Fruit fly (Drosophila melanogaster) Kc167 (cell line): ENCODE results near the gene CG32373.

Source experiments
- Myc ChIP-seq: fragments of >200 bp; optimal IDR thresholded peaks from 2 replicates; lab custom pipeline; 2017; ENCODE audit warnings: missing external identifiers
- Sin3A ChIP-seq: fragments of >200 bp; optimal IDR thresholded peaks from 2 replicates; lab custom pipeline; 2018; ENCODE audit warnings: missing external identifiers
- h ChIP-seq: fragments of >200 bp; optimal IDR thresholded peaks from 3 replicates; lab custom pipeline; 2018; ENCODE audit warnings: missing external identifiers
- insv ChIP-seq: fragments of >200 bp; optimal IDR thresholded peaks from 3 replicates; lab custom pipeline; 2018; ENCODE audit warnings: missing external identifiers
- psq ChIP-seq: fragments of >200 bp; optimal IDR thresholded peaks from 2 replicates; lab custom pipeline; 2017; ENCODE audit warnings: missing external identifiers
- ttk ChIP-seq: sonication (Bioruptor generic); optimal IDR thresholded peaks from 2 replicates; lab custom pipeline; 2017; ENCODE audit warnings: missing external identifiers

CG32373 gene

dm6 chr3L:7714301-7714946, 64.1 kb downstream of the CG32373 start:
- TF ChIP-seq insv (lab: Kevin White, UChicago) (no peak), Myc (lab: Kevin White, UChicago) (no peak), ttk (lab: Kevin White, UChicago) (no peak), h (lab: Kevin White, UChicago) (no peak), Sin3A (lab: Kevin White, UChicago) (no peak), psq (lab: Kevin White, UChicago) (no peak)

DNA sequence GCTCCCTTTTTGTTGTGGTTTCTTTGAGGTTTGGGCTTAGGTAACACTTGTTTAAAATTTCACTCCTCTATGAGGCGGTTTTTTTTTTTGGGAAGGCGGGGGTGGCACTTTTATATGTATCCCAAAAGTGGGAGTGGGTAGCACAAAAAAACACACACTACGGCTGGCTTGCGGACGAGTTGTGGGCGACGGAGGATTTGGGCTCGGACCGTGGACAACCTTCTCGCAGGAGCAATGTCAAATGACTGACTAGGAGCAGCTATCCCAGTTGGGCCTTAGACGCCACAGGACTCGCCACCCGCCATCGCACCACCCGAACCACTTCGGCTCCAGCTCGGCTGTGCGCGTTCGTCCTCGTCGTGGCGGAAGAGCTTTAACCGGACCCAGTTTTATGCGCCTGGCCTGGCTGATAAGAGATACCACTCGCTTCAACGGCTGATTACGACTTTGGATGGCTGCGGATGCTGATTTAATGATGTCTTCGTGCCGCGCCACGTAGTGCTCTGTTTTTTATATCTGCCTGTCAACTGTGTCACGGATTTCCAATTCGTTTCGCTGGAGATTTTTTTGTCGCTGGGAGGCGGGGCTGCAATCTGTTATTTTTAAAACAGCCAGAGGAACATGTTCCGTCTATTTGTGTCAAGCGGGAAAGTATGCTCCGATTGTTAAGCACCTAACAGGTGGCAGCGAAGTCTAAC, 67.7 kb downstream of the CG32373 start, which contains the start of gene Ank2:
Gene Ank2, minus strand, starts transcription at position 533 of the 698 bp plus-strand sequence.
- no peak for TF ChIP-seq psq (lab: Kevin White, UChicago)
- no peak for TF ChIP-seq Sin3A (lab: Kevin White, UChicago)

DNA sequence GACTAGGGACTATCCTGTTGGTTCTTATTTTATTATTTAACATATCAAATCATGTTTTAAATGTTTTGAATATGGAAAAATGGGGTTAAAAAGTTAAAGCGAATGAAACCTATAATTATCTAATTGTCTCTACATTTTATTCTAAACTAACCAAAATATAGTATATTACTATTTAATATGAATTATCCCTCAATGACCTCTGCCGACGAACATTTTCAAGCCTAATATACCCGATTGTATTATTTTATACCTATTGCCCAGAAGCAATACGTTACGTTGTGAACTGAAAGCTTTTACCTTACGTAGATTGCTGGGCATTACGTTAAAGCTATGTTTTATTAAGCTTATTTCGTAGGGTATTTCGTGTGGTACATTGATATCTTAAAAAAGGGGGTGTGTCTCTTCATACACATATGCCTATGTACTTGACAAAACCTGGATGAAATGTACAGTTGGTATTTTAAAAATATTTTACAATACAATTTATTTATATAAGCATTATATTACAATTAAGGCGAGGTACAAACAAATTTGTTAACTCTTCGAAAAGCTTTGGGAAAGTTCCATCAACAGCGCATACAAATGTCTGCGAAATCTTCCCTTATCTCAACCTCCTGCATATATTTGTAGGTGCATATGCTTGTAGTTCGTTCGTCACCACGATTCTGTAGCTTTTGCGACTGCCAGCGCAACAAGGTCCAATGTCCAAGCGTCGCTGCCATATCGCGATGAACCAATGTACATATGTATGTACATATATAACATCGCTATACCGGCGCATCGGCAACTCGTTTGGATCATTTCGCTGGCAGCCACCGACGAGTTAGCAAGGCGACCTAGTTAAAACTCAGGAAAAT, 68.4 kb downstream of the CG32373 start, which contains the start of gene Mcad:
Gene Mcad, plus strand, starts transcription at position 790 of the 857 bp plus-strand sequence.
- TF ChIP-seq h (lab: Kevin White, UChicago) (no peak), ttk (lab: Kevin White, UChicago) (no peak), Sin3A (lab: Kevin White, UChicago) (no peak), Myc (lab: Kevin White, UChicago) (no peak), insv (lab: Kevin White, UChicago) (no peak), psq (lab: Kevin White, UChicago) (no peak)

DNA sequence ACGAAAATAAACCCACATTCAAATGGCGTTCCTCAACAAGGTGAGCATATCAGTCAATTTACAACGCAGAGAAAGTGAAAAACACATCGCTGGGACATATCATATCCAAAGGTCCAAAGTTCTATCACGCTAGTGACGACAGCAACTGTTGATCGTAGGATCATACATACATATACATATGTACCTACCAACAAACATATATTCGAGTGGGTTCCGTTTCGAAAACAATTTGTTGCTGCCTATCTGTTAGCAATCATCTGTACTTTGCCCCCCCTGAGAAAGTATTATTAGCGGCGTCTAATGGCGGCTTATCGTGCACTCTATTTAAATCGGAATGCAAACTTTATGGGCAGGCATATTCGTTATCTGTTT, 69.1 kb downstream of the CG32373 start:
- TF ChIP-seq Myc (lab: Kevin White, UChicago) (no peak), h (lab: Kevin White, UChicago) (no peak), insv (lab: Kevin White, UChicago) (no peak)

- no peak for TF ChIP-seq h (lab: Kevin White, UChicago)
- no peak for TF ChIP-seq ttk (lab: Kevin White, UChicago)
- TF ChIP-seq insv (lab: Kevin White, UChicago), result no peak
- TF ChIP-seq psq (lab: Kevin White, UChicago), result no peak
- no peak for TF ChIP-seq Myc (lab: Kevin White, UChicago)
- no peak for TF ChIP-seq Sin3A (lab: Kevin White, UChicago)
Observed at dm6 chr3L:7721527-7721926, 71.2 kb downstream of the CG32373 start.

DNA sequence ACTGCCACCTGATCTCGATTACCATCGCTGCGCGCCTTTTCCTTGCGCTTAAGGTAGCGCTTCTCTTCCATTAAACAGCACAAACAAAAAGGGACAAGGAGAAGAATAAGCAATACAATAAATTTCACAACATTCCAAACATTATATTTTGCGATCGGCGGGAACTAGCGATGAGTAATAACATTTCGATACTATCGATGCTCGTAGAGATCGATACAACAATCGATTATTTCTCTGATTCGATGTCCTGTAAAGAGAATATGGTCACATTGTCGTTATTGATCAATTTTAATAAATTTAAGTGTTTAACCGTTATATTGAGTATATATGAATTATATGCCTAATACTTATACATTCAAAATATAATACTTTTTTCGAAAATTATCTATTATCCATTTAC, 75.9 kb downstream of the CG32373 start, which contains the start of gene CG7457:
Gene CG7457, minus strand, starts transcription at position 189 of the 400 bp plus-strand sequence.
- TF ChIP-seq psq (lab: Kevin White, UChicago), result no peak
- no peak for TF ChIP-seq Myc (lab: Kevin White, UChicago)
- TF ChIP-seq insv (lab: Kevin White, UChicago), result no peak
- TF ChIP-seq h (lab: Kevin White, UChicago), result no peak

dm6 chr3L:7726690-7727089, 76.3 kb downstream of the CG32373 start:
- TF ChIP-seq h (lab: Kevin White, UChicago) (no peak), psq (lab: Kevin White, UChicago) (no peak), insv (lab: Kevin White, UChicago) (no peak), Sin3A (lab: Kevin White, UChicago) (no peak), ttk (lab: Kevin White, UChicago) (no peak), Myc (lab: Kevin White, UChicago) (no peak)

DNA sequence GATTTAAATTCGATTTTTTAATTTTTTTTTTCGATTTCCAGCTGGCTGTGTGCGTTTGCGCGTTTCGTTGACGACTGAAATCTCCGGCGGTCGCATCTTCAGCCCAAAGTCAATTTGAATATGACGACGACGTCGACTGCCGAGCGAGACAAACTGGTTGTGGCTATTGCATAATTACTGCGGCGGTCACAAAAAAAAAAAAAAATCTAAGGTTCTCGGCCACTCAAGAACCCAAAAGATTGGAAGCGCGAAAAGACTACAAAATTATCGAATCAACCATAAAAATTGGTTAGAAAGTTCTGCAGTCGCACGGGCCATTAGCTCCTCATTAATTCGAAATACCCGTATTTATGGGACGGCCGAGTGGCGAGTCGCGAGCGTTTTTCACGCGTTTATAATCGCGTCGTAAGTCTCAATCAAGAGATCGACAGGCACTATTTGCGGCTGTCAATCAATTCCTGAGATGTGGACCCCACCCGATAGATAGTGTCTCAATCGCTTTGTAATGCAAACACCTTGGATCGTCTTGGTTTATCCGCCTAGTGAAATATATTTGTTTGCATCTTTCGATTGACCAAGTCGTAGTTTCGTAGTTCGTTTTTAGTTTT, 81.9 kb downstream of the CG32373 start, which contains the start of gene CG8492:
Gene CG8492, minus strand, starts transcription at position 51 of the 608 bp plus-strand sequence.
- TF ChIP-seq Sin3A (lab: Kevin White, UChicago) (no peak), psq (lab: Kevin White, UChicago) (no peak)

DNA sequence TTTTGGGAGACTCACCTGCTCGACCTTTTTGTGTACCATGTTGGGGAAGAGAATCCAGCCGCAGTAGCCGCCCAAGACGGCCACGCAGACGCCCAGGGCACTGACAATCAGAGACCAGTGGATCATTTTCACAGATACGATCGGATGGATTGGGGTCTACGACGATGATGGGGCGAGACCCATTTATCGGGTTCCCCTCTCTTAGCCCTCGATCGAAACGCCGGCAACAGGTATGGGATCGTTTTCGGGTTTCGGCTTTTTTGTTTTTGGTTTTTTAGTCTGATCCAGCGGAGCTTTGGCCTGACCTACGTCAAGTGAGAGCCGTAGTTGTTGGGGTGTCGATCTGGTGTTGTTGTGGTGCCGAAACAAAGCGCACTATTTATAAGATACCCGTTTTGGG, 91.6 kb downstream of the CG32373 start:
- TF ChIP-seq psq (lab: Kevin White, UChicago), result no peak
- TF ChIP-seq insv (lab: Kevin White, UChicago), result no peak
- no peak for TF ChIP-seq Myc (lab: Kevin White, UChicago)
- TF ChIP-seq h (lab: Kevin White, UChicago), result no peak
- TF ChIP-seq ttk (lab: Kevin White, UChicago), result no peak
- no peak for TF ChIP-seq Sin3A (lab: Kevin White, UChicago)

dm6 chr3L:7742941-7743340, 92.6 kb downstream of the CG32373 start, which contains the start of gene Snmp2:
TSS of gene Snmp2 (minus strand) at chr3L:7743041.
- TF ChIP-seq ttk (lab: Kevin White, UChicago) (no peak), Sin3A (lab: Kevin White, UChicago) (no peak), Myc (lab: Kevin White, UChicago) (no peak)

- TF ChIP-seq Sin3A (lab: Kevin White, UChicago) (no peak), Myc (lab: Kevin White, UChicago) (no peak), insv (lab: Kevin White, UChicago) (no peak)
Observed at dm6 chr3L:7743741-7744140, 93.4 kb downstream of the CG32373 start.
